Fruit fly (Drosophila melanogaster) S2 (cell line): ENCODE data around the gene CG10462.

Experiments used
- CG8478 ChIP-seq: fragments of >200 bp; optimal IDR thresholded peaks from 2 replicates; lab custom pipeline; 2018
- CTCF ChIP-seq, 2 experiments: fragments of >200 bp; optimal IDR thresholded peaks; 2 replicates each; lab custom pipeline; 2018

The CG10462 gene

dm6 chr2L:19722517-19722916 lies 13.3 kb downstream of the CG10462 start:
- TF ChIP-seq CTCF (optimal IDR thresholded peaks at IDR 0.05; lab: Kevin White, UChicago) (no peak), CG8478 (no peak)

DNA sequence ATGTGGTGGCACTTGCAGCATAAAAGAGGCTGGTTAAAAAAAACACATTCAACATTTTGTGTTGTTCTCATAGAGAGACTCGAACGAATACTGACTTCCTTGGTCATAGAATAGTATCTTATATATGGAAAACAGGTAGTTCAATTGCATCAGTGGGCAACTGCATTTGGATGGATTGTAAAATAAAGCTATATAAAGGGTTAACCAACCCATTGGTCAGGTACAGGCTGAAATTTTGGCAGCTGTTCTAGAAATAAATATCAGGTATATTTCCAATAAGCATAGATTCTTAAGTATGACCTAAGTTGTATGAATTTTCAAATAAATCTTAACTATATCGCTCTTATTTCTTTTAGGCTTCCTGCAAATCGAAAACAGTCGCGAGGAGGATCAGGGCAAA lies 34.9 kb downstream of the CG10462 start, which contains the start of gene scw:
Gene scw, minus strand, starts transcription at position 101 of the 400 bp plus-strand sequence.
- TF ChIP-seq CG8478, result no peak
- TF ChIP-seq CTCF (optimal IDR thresholded peaks at IDR 0.05; lab: Kevin White, UChicago), result no peak

DNA sequence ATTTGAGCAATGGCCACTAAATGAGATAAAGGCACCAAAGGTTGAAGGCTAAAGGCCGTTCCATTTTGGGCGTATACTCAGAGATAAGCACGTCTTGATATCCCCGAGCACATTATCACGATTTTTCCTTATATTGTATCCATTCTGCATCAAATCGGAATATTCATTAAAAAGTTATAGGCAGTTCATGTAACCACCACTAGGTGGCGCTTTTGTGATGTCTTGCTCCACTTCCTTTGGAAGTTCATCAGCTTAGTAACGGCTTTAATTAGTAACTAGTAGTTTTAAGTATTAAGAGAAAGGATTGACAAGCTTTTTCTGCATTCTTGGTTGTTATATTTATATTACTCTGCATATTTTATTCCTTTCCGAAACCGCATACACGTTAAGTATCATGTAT lies 53.2 kb downstream of the CG10462 start:
- TF ChIP-seq CG8478 (no peak), CTCF (optimal IDR thresholded peaks at IDR 0.05; lab: Kevin White, UChicago) (peak; percentile 66 to 70)
